Worm (Caenorhabditis elegans) whole organism, young adult: Measurements from ENCODE around the gene lin-22.

Source experiments
- B0261.1 ChIP-seq: sonication (generic microtip); optimal IDR thresholded peaks from 2 replicates; lab custom pipeline; 2016; ENCODE audit warnings: mild to moderate bottlenecking, missing genetic modification characterization, moderate library complexity, missing compliant biosample characterization
- B0336.3 ChIP-seq: fragments of 200-800 bp; sonication (Bioruptor generic); IDR thresholded peaks from 2 replicates; pipeline ENCODE4 v1.3.6; 2022; ENCODE audit warnings: missing genetic modification characterization, missing compliant biosample characterization
- C17E4.6 ChIP-seq: fragments of 200-800 bp; sonication (Bioruptor generic); IDR thresholded peaks from 2 replicates; pipeline ENCODE4 v1.3.6; 2022; ENCODE audit warnings: missing genetic modification reagents, missing genetic modification characterization, missing compliant biosample characterization
- F22D6.2 ChIP-seq: sonication (generic microtip); optimal IDR thresholded peaks from 2 replicates; lab custom pipeline; 2016; ENCODE audit warnings: mild to moderate bottlenecking, missing genetic modification characterization, missing compliant biosample characterization
- F37B4.10 ChIP-seq: fragments of 200-800 bp; sonication (Bioruptor generic); IDR thresholded peaks from 2 replicates; pipeline ENCODE4 v1.3.6; 2022; ENCODE audit warnings: missing genetic modification characterization, missing compliant biosample characterization
- F49E8.2 ChIP-seq: sonication (generic microtip); optimal IDR thresholded peaks from 3 replicates; lab custom pipeline; 2017; ENCODE audit warnings: missing genetic modification characterization, mild to moderate bottlenecking, missing compliant biosample characterization, antibody characterized with exemption, moderate library complexity; ENCODE audit not compliant: insufficient read depth
- K12H6.12 ChIP-seq: fragments of 200-800 bp; sonication (Bioruptor generic); optimal IDR thresholded peaks from 2 replicates; lab custom pipeline; 2018; ENCODE audit warnings: mild to moderate bottlenecking, missing genetic modification characterization, missing compliant biosample characterization
- T07F8.4 ChIP-seq: sonication (generic microtip); optimal IDR thresholded peaks from 2 replicates; lab custom pipeline; 2016; ENCODE audit warnings: mild to moderate bottlenecking, missing genetic modification characterization, moderate library complexity, missing compliant biosample characterization
- aptf-2 ChIP-seq: fragments of 200-800 bp; sonication (Bioruptor generic); conservative IDR thresholded peaks from 2 replicates; pipeline ENCODE4 v1.3.6; 2022; ENCODE audit warnings: missing genetic modification reagents, missing genetic modification characterization, missing compliant biosample characterization
- attf-5 ChIP-seq: fragments of 200-800 bp; sonication (Bioruptor generic); optimal IDR thresholded peaks from 2 replicates; lab custom pipeline; 2018; ENCODE audit warnings: mild to moderate bottlenecking, missing genetic modification characterization, missing compliant biosample characterization
- cebp-1 ChIP-seq, 2 experiments: fragments of 200-800 bp in 1 of 2; sonication (Bioruptor generic) in 1 of 2; sonication (generic microtip) in 1 of 2; IDR thresholded peaks in 1 of 2; optimal IDR thresholded peaks in 1 of 2; 2 replicates each; pipeline versions ENCODE4 v1.3.6 to Lab custom; 2017 to 2022; ENCODE audit warnings: missing compliant biosample characterization in 2 of 2, missing genetic modification characterization in 2 of 2, mild to moderate bottlenecking in 1 of 2, missing genetic modification reagents in 1 of 2, moderate library complexity in 1 of 2
- ceh-27 ChIP-seq: fragments of 200-800 bp; sonication (Bioruptor generic); optimal IDR thresholded peaks from 2 replicates; lab custom pipeline; 2018; ENCODE audit warnings: mild to moderate bottlenecking, missing genetic modification characterization, moderate library complexity, missing compliant biosample characterization
- dox-1 ChIP-seq: fragments of 200-800 bp; sonication (Bioruptor generic); IDR thresholded peaks from 2 replicates; pipeline ENCODE4 v1.3.6; 2022; ENCODE audit warnings: missing genetic modification reagents, missing genetic modification characterization, missing compliant biosample characterization
- dpff-1 ChIP-seq: sonication (generic microtip); optimal IDR thresholded peaks from 2 replicates; lab custom pipeline; 2017; ENCODE audit warnings: mild to moderate bottlenecking, missing genetic modification characterization, missing compliant biosample characterization
- egl-18 ChIP-seq: fragments of 200-800 bp; sonication (Bioruptor generic); IDR thresholded peaks from 2 replicates; pipeline ENCODE4 v1.3.6; 2022; ENCODE audit warnings: missing genetic modification reagents, missing genetic modification characterization, missing compliant biosample characterization
- egrh-3 ChIP-seq: fragments of 200-800 bp; sonication (Bioruptor generic); IDR thresholded peaks from 2 replicates; pipeline ENCODE4 v1.3.6; 2022; ENCODE audit warnings: missing genetic modification reagents, missing genetic modification characterization, missing compliant biosample characterization
- ekl-4 ChIP-seq: fragments of 200-800 bp; sonication (Bioruptor generic); IDR thresholded peaks from 2 replicates; pipeline ENCODE4 v1.3.6; 2022; ENCODE audit warnings: missing genetic modification reagents, missing genetic modification characterization, missing compliant biosample characterization
- him-1 ChIP-seq: sonication (generic microtip); optimal IDR thresholded peaks from 2 replicates; lab custom pipeline; 2016; ENCODE audit warnings: missing genotype, missing genetic modification reagents, missing genetic modification characterization, missing compliant biosample characterization
- hlh-26 ChIP-seq: fragments of 200-800 bp; sonication (Bioruptor generic); conservative IDR thresholded peaks from 2 replicates; pipeline ENCODE4 v1.3.6; 2022; ENCODE audit warnings: missing genetic modification reagents, missing genetic modification characterization, missing compliant biosample characterization
- hmg-1.2 ChIP-seq: fragments of 200-800 bp; sonication (Bioruptor generic); IDR thresholded peaks from 2 replicates; pipeline ENCODE4 v1.3.6; 2022; ENCODE audit warnings: missing genetic modification reagents, missing genetic modification characterization, missing compliant biosample characterization
- hrde-1 ChIP-seq: sonication (generic microtip); optimal IDR thresholded peaks from 2 replicates; lab custom pipeline; 2016; ENCODE audit warnings: missing genetic modification characterization, mild to moderate bottlenecking, missing compliant biosample characterization, moderate library complexity, missing genotype, missing genetic modification reagents, borderline replicate concordance
- lin-35 ChIP-seq, 3 experiments: fragments of 150-350 bp in 2 of 3; sonication (generic microtip) in 1 of 3; optimal IDR thresholded peaks; 2 replicates each; lab custom pipeline; 2014 to 2018; ENCODE audit warnings: missing biosample characterization in 3 of 3, missing genetic modification characterization in 3 of 3, missing genetic modification reagents in 3 of 3
- lin-40 ChIP-seq: sonication (generic microtip); optimal IDR thresholded peaks from 2 replicates; lab custom pipeline; 2016; ENCODE audit warnings: missing genetic modification characterization, mild to moderate bottlenecking, missing compliant biosample characterization, missing genotype, missing genetic modification reagents
- lin-54 ChIP-seq: fragments of 200-800 bp; sonication (Bioruptor generic); optimal IDR thresholded peaks from 2 replicates; lab custom pipeline; 2018; ENCODE audit warnings: mild to moderate bottlenecking, missing genetic modification characterization, missing compliant biosample characterization
- lir-1 ChIP-seq: fragments of 200-800 bp; sonication (Bioruptor generic); conservative IDR thresholded peaks from 2 replicates; pipeline ENCODE4 v1.3.6; 2022; ENCODE audit warnings: missing genetic modification reagents, missing genetic modification characterization, missing compliant biosample characterization
- mcd-1 ChIP-seq: fragments of 200-800 bp; sonication (Bioruptor generic); IDR thresholded peaks from 2 replicates; pipeline ENCODE4 v1.3.6; 2022; ENCODE audit warnings: missing genetic modification reagents, missing genetic modification characterization, missing compliant biosample characterization
- mel-28 ChIP-seq: sonication (generic microtip); optimal IDR thresholded peaks from 2 replicates; lab custom pipeline; 2016; ENCODE audit warnings: borderline replicate concordance, mild to moderate bottlenecking, missing genetic modification characterization, missing compliant biosample characterization
- nfya-2 ChIP-seq: fragments of 200-800 bp; sonication (Bioruptor generic); IDR thresholded peaks from 2 replicates; pipeline ENCODE4 v1.3.6; 2022; ENCODE audit warnings: missing genetic modification reagents, missing genetic modification characterization, missing compliant biosample characterization
- nfyb-1 ChIP-seq: fragments of 200-800 bp; sonication (Bioruptor generic); IDR thresholded peaks from 2 replicates; pipeline ENCODE4 v1.3.6; 2022; ENCODE audit warnings: missing genetic modification reagents, missing genetic modification characterization, missing compliant biosample characterization
- nhr-179 ChIP-seq: sonication (generic microtip); optimal IDR thresholded peaks from 2 replicates; lab custom pipeline; 2016; ENCODE audit warnings: mild to moderate bottlenecking, missing genetic modification characterization, missing compliant biosample characterization
- nhr-27 ChIP-seq: fragments of 200-800 bp; sonication (Bioruptor generic); optimal IDR thresholded peaks from 2 replicates; lab custom pipeline; 2018; ENCODE audit warnings: mild to moderate bottlenecking, missing genetic modification characterization, moderate library complexity, missing compliant biosample characterization
- rcor-1 ChIP-seq: fragments of 200-800 bp; sonication (Bioruptor generic); IDR thresholded peaks from 2 replicates; pipeline ENCODE4 v1.3.6; 2022; ENCODE audit warnings: missing genetic modification reagents, missing genetic modification characterization, missing compliant biosample characterization
- snpc-4 ChIP-seq, 5 experiments: fragments of 150-350 bp in 1 of 5; sonication (generic microtip) in 4 of 5; optimal IDR thresholded peaks; 2 replicates each; lab custom pipeline; 2014 to 2018; ENCODE audit warnings: missing genetic modification characterization in 5 of 5, missing biosample characterization in 3 of 5, antibody characterized with exemption in 2 of 5, mild to moderate bottlenecking in 2 of 5, missing compliant biosample characterization in 2 of 5, missing genotype in 2 of 5, moderate library complexity in 2 of 5, missing genetic modification reagents in 1 of 5
- tbp1 ChIP-seq: fragments of 200-800 bp; sonication (Bioruptor generic); optimal IDR thresholded peaks from 2 replicates; lab custom pipeline; 2018; ENCODE audit warnings: mild to moderate bottlenecking, missing genetic modification characterization, missing compliant biosample characterization
- zfh-2 ChIP-seq: fragments of 200-800 bp; sonication (Bioruptor generic); conservative IDR thresholded peaks from 2 replicates; pipeline ENCODE4 v1.3.6; 2022; ENCODE audit warnings: missing genetic modification reagents, missing genetic modification characterization, missing compliant biosample characterization
- zim-3 ChIP-seq: sonication (generic microtip); optimal IDR thresholded peaks from 2 replicates; lab custom pipeline; 2017; ENCODE audit warnings: mild to moderate bottlenecking, missing genetic modification characterization, moderate library complexity, missing compliant biosample characterization
- ztf-18 ChIP-seq: sonication (generic microtip); optimal IDR thresholded peaks from 2 replicates; lab custom pipeline; 2016; ENCODE audit warnings: missing genotype, mild to moderate bottlenecking, missing genetic modification characterization, missing compliant biosample characterization
- ztf-25 ChIP-seq: fragments of 200-800 bp; sonication (Bioruptor generic); IDR thresholded peaks from 2 replicates; pipeline ENCODE4 v1.3.6; 2022; ENCODE audit warnings: missing genetic modification reagents, missing genetic modification characterization, missing compliant biosample characterization
- ztf-26 ChIP-seq: sonication (generic microtip); optimal IDR thresholded peaks from 2 replicates; lab custom pipeline; 2017; ENCODE audit warnings: missing genetic modification characterization, missing compliant biosample characterization

Gene lin-22

ce11 chrIV:2994883-2995282, 24.7 kb upstream of the lin-22 start:
- TF ChIP-seq mcd-1 (GFP tag; lab: Robert Waterston, UW), result peak; percentile 20; the same call in 1 of the 2 replicates
- peak; percentile 1 for TF ChIP-seq K12H6.12 (tag; lab: Kevin White, UChicago)
- TF ChIP-seq ztf-25, result no peak
- TF ChIP-seq hlh-26, result no peak
- no peak for TF ChIP-seq lir-1 (GFP tag; lab: Robert Waterston, UW)
- TF ChIP-seq zfh-2, result 0 out of 2 replicates have a peak, but pooled peaks have one; percentile 43

DNA sequence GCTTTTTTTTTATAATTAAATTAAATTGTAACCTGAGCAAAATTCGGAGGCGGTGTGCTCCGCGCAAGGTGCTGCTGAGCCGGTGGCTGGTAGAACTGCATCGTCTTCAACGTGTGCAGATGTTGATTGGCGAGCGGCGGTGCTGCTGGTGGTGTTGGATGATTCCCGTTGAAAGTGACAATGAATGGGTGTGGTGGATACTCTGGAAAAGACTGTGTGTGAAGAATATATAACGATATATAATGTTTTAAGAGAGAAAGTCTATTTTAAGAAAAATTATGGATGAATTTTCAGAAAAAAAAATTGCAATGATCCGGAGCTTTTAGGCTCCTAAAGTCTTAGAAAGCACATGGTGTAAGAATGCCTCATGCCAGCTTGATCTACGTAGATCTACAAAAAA, 24.2 kb upstream of the lin-22 start, which contains the start of gene Y54G2A.26:
Gene Y54G2A.26 (minus strand): TSS at position 101 of the 400 bp plus-strand sequence.
- TF ChIP-seq ztf-18 (tag; lab: Kevin White, UChicago), result no peak
- TF ChIP-seq lin-54 (GFP tag; lab: Kevin White, UChicago), result no peak
- no peak for TF ChIP-seq mel-28 (tag; lab: Kevin White, UChicago)
- no peak for TF ChIP-seq F49E8.2
- TF ChIP-seq egl-18 (GFP tag; lab: Robert Waterston, UW), result no peak
- TF ChIP-seq him-1 (tag; lab: Kevin White, UChicago), result no peak
- no peak for TF ChIP-seq tbp1 (GFP tag; lab: Kevin White, UChicago)
- TF ChIP-seq F22D6.2 (tag; lab: Kevin White, UChicago), result no peak
- TF ChIP-seq B0261.1 (tag; lab: Kevin White, UChicago), result no peak

- TF ChIP-seq cebp-1 (GFP tag; IDR thresholded peaks at IDR 0.05; lab: Robert Waterston, UW), result no peak
- peak; percentile 11 for TF ChIP-seq cebp-1 (tag; optimal IDR thresholded peaks at IDR 0.05; lab: Kevin White, UChicago)
- peak; percentile 70; the same call in 1 of the 2 replicates for TF ChIP-seq egrh-3
- TF ChIP-seq zfh-2, result peak; percentile 90
- no peak for TF ChIP-seq aptf-2 (GFP tag; lab: Robert Waterston, UW)
- TF ChIP-seq, all 124 proteins: peak for 3
Measured at ce11 chrIV:2997302-2997701, 22.2 kb upstream of the lin-22 start.

DNA sequence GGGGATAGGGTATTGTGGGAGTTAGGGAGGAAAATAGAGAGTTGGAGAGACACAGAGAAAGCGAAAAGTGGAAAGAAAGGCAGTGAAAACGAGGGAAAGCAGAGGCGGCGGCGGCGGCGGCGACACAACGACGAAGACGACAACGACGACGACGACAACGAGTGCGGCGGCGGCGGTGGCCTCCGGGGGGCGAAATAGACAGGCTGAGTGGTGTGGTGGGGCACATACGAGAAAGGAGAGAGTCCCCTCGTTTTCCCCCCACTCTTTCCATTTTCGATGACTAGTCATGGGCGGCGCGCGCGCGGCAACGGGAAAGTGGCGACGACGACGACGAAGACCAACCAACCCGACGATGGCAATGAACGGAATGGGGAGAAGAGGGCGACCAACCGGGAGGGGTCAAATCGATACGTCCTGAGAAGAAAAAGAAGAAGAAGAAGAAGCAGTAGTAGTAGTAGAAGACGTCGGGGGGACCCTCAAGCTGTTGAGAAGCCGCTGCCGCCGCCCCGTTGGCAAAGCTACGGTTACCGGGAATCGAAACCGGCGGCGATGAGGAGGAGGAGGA, 20.9 kb upstream of the lin-22 start:
- TF ChIP-seq C17E4.6 (GFP tag; lab: Robert Waterston, UW) (0 out of 2 replicates have a peak, but pooled peaks have one; percentile 8), lin-40 (peak; percentile 38), nfyb-1 (0 out of 2 replicates have a peak, but pooled peaks have one; percentile 33), attf-5 (GFP tag; lab: Kevin White, UChicago) (peak; percentile 30), tbp1 (GFP tag; lab: Kevin White, UChicago) (no peak), dox-1 (peak; percentile 46; the same call in 1 of the 2 replicates), dpff-1 (tag; lab: Kevin White, UChicago) (no peak), rcor-1 (GFP tag; lab: Robert Waterston, UW) (peak; percentile 12; the same call in 1 of the 2 replicates), snpc-4 (GFP tag; optimal IDR thresholded peaks at IDR 0.05; lab: Kevin White, UChicago) (no peak), snpc-4 (tag; optimal IDR thresholded peaks at IDR 0.05; lab: Kevin White, UChicago) (peak in 1 of 4 experiments; percentile 15), nhr-179 (tag; lab: Kevin White, UChicago) (no peak), nfya-2 (GFP tag; lab: Robert Waterston, UW) (no peak), F49E8.2 (no peak), zim-3 (tag; lab: Kevin White, UChicago) (no peak), egrh-3 (peak; percentile 85), ekl-4 (no peak), B0336.3 (GFP tag; lab: Robert Waterston, UW) (peak; percentile 31; the same call in 1 of the 2 replicates), hrde-1 (tag; lab: Kevin White, UChicago) (no peak), F37B4.10 (GFP tag; lab: Robert Waterston, UW) (no peak), hmg-1.2 (GFP tag; lab: Robert Waterston, UW) (0 out of 2 replicates have a peak, but pooled peaks have one; percentile 27), nhr-27 (tag; lab: Kevin White, UChicago) (no peak), zfh-2 (peak; percentile 96), ztf-25 (no peak), ztf-26 (tag; lab: Kevin White, UChicago) (no peak), T07F8.4 (no peak), lin-35 (GFP tag; optimal IDR thresholded peaks at IDR 0.05; lab: Kevin White, UChicago) (peak in 1 of 3 experiments; percentile 16), cebp-1 (GFP tag; IDR thresholded peaks at IDR 0.05; lab: Robert Waterston, UW) (no peak), cebp-1 (tag; optimal IDR thresholded peaks at IDR 0.05; lab: Kevin White, UChicago) (peak; percentile 66), ceh-27 (GFP tag; lab: Kevin White, UChicago) (peak; percentile 63)
